1 fruit fly cellular context compared by ENCODE assay signal in genomic region chr3L:7958083-7958482, dm6.
TF ChIP-seq lines count a peak whose summit lies in the region.

No protein-coding gene starts in this region.

TF ChIP-seq in whole organism, embryonic, 481 proteins besides CTCF, POLR2A, EP300 and RAD21 (continued from another document):
- no peak for TF ChIP-seq gt (GFP tag; IDR thresholded peaks at IDR 0.05; lab: Robert Waterston, UW)
- no peak for TF ChIP-seq pum (GFP tag; optimal IDR thresholded peaks at IDR 0.05; lab: Kevin White, UChicago)
- no peak for TF ChIP-seq CG16863 (GFP tag; optimal IDR thresholded peaks at IDR 0.05; lab: Kevin White, UChicago)
- no peak for TF ChIP-seq CG8359 (GFP tag; optimal IDR thresholded peaks at IDR 0.05; lab: Kevin White, UChicago; ENCODE audit: borderline replicate concordance)
- TF ChIP-seq crol (GFP tag; IDR thresholded peaks at IDR 0.05; lab: Robert Waterston, UW), result no peak
- no peak for TF ChIP-seq CG34224 (GFP tag; IDR thresholded peaks at IDR 0.05; lab: Robert Waterston, UW; ENCODE audit: partially characterized antibody)
- no peak for TF ChIP-seq CG11723 (GFP tag; optimal IDR thresholded peaks at IDR 0.05; lab: Kevin White, UChicago)
- no peak for TF ChIP-seq CG9609 (GFP tag; optimal IDR thresholded peaks at IDR 0.05; lab: Kevin White, UChicago)
- no peak for TF ChIP-seq ham (GFP tag; IDR thresholded peaks at IDR 0.05; lab: Robert Waterston, UW)
- no peak for TF ChIP-seq lilli (GFP tag; optimal IDR thresholded peaks at IDR 0.05; lab: Kevin White, UChicago)
